Worm (Caenorhabditis elegans) whole organism, L4 larva: ENCODE results near the gene T05A10.6.

Experiments
- D1046.2 ChIP-seq: fragments of 200-800 bp; sonication (Bioruptor generic); IDR thresholded peaks from 2 replicates; pipeline ENCODE4 v1.3.6; 2022; ENCODE audit warnings: missing genetic modification characterization, missing compliant biosample characterization
- F26F4.8 ChIP-seq: fragments of 200-800 bp; sonication (Bioruptor generic); conservative IDR thresholded peaks from 2 replicates; pipeline ENCODE4 v1.3.6; 2022; ENCODE audit warnings: missing genetic modification characterization, missing compliant biosample characterization
- ZK337.2 ChIP-seq: fragments of 200-800 bp; sonication (Bioruptor generic); IDR thresholded peaks from 2 replicates; pipeline ENCODE4 v1.3.6; 2022; ENCODE audit warnings: missing genetic modification reagents, missing genetic modification characterization, missing compliant biosample characterization
- aly-2 ChIP-seq: sonication (generic microtip); optimal IDR thresholded peaks from 2 replicates; lab custom pipeline; 2018; ENCODE audit warnings: missing biosample characterization, missing genetic modification characterization
- ceh-20 ChIP-seq: fragments of 200-800 bp; sonication (Bioruptor generic); IDR thresholded peaks from 2 replicates; pipeline ENCODE4 v1.3.6; 2022; ENCODE audit warnings: missing genetic modification reagents, missing genetic modification characterization, missing compliant biosample characterization
- ceh-28 ChIP-seq: fragments of 150-350 bp; optimal IDR thresholded peaks from 2 replicates; lab custom pipeline; 2014; ENCODE audit warnings: missing biosample characterization, missing genetic modification reagents, missing genetic modification characterization
- ceh-82 ChIP-seq: sonication (generic microtip); optimal IDR thresholded peaks from 2 replicates; lab custom pipeline; 2017; ENCODE audit warnings: missing biosample characterization, missing genetic modification characterization
- cey-2 ChIP-seq: sonication (generic microtip); optimal IDR thresholded peaks from 3 replicates; lab custom pipeline; 2017; ENCODE audit warnings: missing genetic modification characterization, mild to moderate bottlenecking, missing compliant biosample characterization, antibody characterized with exemption, borderline replicate concordance; ENCODE audit not compliant: insufficient read depth
- daf-16 ChIP-seq, 3 experiments: sonication (generic microtip); optimal IDR thresholded peaks; 2 replicates each; lab custom pipeline; 2016 to 2017; ENCODE audit warnings: missing genetic modification characterization in 3 of 3, missing genetic modification reagents in 3 of 3, mild to moderate bottlenecking in 2 of 3, missing compliant biosample characterization in 2 of 3, missing biosample characterization in 1 of 3, moderate library complexity in 1 of 3
- daf-19 ChIP-seq: fragments of 200-800 bp; sonication (Bioruptor generic); conservative IDR thresholded peaks from 2 replicates; pipeline ENCODE4 v1.3.6; 2022; ENCODE audit warnings: missing genetic modification characterization, missing compliant biosample characterization
- daf-8 ChIP-seq: fragments of 200-800 bp; sonication (Bioruptor generic); IDR thresholded peaks from 2 replicates; pipeline ENCODE4 v1.3.6; 2022; ENCODE audit warnings: missing genetic modification characterization, missing compliant biosample characterization
- duxl-1 ChIP-seq: sonication (generic microtip); optimal IDR thresholded peaks from 2 replicates; lab custom pipeline; 2016; ENCODE audit warnings: mild to moderate bottlenecking, missing genetic modification characterization, moderate library complexity, missing compliant biosample characterization; ENCODE audit not compliant: poor library complexity
- dve-1 ChIP-seq: sonication (generic microtip); optimal IDR thresholded peaks from 2 replicates; lab custom pipeline; 2017; ENCODE audit warnings: antibody characterized with exemption, mild to moderate bottlenecking, missing genetic modification characterization, missing compliant biosample characterization; ENCODE audit not compliant: insufficient read depth
- egl-27 ChIP-seq: sonication (generic microtip); optimal IDR thresholded peaks from 3 replicates; lab custom pipeline; 2017; ENCODE audit warnings: missing biosample characterization, missing genetic modification reagents, missing genetic modification characterization
- hmg-1.1 ChIP-seq: fragments of 200-800 bp; sonication (Bioruptor generic); IDR thresholded peaks from 2 replicates; pipeline ENCODE4 v1.3.6; 2022; ENCODE audit warnings: missing genetic modification reagents, missing genetic modification characterization, missing compliant biosample characterization
- jun-1 ChIP-seq: fragments of 150-350 bp; optimal IDR thresholded peaks from 2 replicates; lab custom pipeline; 2014; ENCODE audit warnings: missing biosample characterization, missing genetic modification reagents, missing genetic modification characterization
- lsy-2 ChIP-seq, 2 experiments: fragments of 150-350 bp in 1 of 2; sonication (generic microtip) in 1 of 2; optimal IDR thresholded peaks; 2 replicates each; lab custom pipeline; 2014 to 2017; ENCODE audit warnings: missing biosample characterization in 2 of 2, missing genetic modification characterization in 2 of 2
- mdl-1 ChIP-seq, 2 experiments: fragments of 150-350 bp in 1 of 2; sonication (generic microtip) in 1 of 2; optimal IDR thresholded peaks; 2 replicates each; lab custom pipeline; 2014 to 2017; ENCODE audit warnings: missing biosample characterization in 2 of 2, missing genetic modification characterization in 2 of 2
- mep-1 ChIP-seq: fragments of 150-350 bp; sonication (generic microtip); optimal IDR thresholded peaks from 3 replicates; lab custom pipeline; 2014; ENCODE audit warnings: missing biosample characterization, missing genetic modification characterization
- mxl-2 ChIP-seq: fragments of 200-800 bp; sonication (Bioruptor generic); conservative IDR thresholded peaks from 2 replicates; pipeline ENCODE4 v1.3.6; 2022; ENCODE audit warnings: missing genetic modification reagents, missing genetic modification characterization, missing compliant biosample characterization
- nhr-11 ChIP-seq: fragments of 150-350 bp; optimal IDR thresholded peaks from 2 replicates; lab custom pipeline; 2014; ENCODE audit warnings: missing biosample characterization, missing genetic modification characterization
- nhr-111 ChIP-seq: fragments of 200-800 bp; sonication (Bioruptor generic); optimal IDR thresholded peaks from 2 replicates; lab custom pipeline; 2018; ENCODE audit warnings: mild to moderate bottlenecking, missing genetic modification characterization, missing compliant biosample characterization
- nhr-25 ChIP-seq: sonication (generic microtip); optimal IDR thresholded peaks from 2 replicates; lab custom pipeline; 2017; ENCODE audit warnings: missing genetic modification characterization, mild to moderate bottlenecking, missing compliant biosample characterization, antibody characterized with exemption, moderate library complexity, borderline replicate concordance; ENCODE audit not compliant: insufficient read depth
- nhr-41 ChIP-seq: fragments of 200-800 bp; sonication (Bioruptor generic); IDR thresholded peaks from 2 replicates; pipeline ENCODE4 v1.3.6; 2022; ENCODE audit warnings: missing genetic modification reagents, missing genetic modification characterization, missing compliant biosample characterization
- nhr-76 ChIP-seq: fragments of 150-350 bp; optimal IDR thresholded peaks from 2 replicates; lab custom pipeline; 2014; ENCODE audit warnings: missing biosample characterization, missing genetic modification characterization
- pqm-1 ChIP-seq: sonication (generic microtip); optimal IDR thresholded peaks from 2 replicates; lab custom pipeline; 2017; ENCODE audit warnings: missing biosample characterization, missing genetic modification characterization
- rbr-2 ChIP-seq: sonication (generic microtip); optimal IDR thresholded peaks from 2 replicates; lab custom pipeline; 2016; ENCODE audit warnings: missing genotype, missing genetic modification characterization, missing compliant biosample characterization
- skn-1 ChIP-seq: fragments of 150-350 bp; optimal IDR thresholded peaks from 2 replicates; lab custom pipeline; 2014; ENCODE audit warnings: missing biosample characterization, missing genetic modification characterization
- spr-3 ChIP-seq: fragments of 200-800 bp; sonication (Bioruptor generic); optimal IDR thresholded peaks from 2 replicates; lab custom pipeline; 2018; ENCODE audit warnings: mild to moderate bottlenecking, missing genetic modification characterization, missing compliant biosample characterization
- unc-39 ChIP-seq: sonication (generic microtip); optimal IDR thresholded peaks from 2 replicates; lab custom pipeline; 2017; ENCODE audit warnings: missing biosample characterization, missing genetic modification characterization
- unc-62 ChIP-seq, 3 experiments: fragments of 150-350 bp in 1 of 3; sonication (generic microtip); optimal IDR thresholded peaks in 2 of 3; peaks in 1 of 3; 1 replicate in 1 of 3; 2 replicates in 2 of 3; lab custom pipeline; 2014 to 2017; ENCODE audit warnings: missing biosample characterization in 3 of 3, missing genetic modification characterization in 3 of 3, missing genetic modification reagents in 3 of 3, missing genotype in 1 of 3
- vab-7 ChIP-seq: fragments of 200-800 bp; sonication (Bioruptor generic); IDR thresholded peaks from 2 replicates; pipeline ENCODE4 v1.3.6; 2022; ENCODE audit warnings: missing genetic modification reagents, missing genetic modification characterization, missing compliant biosample characterization
- zip-11 ChIP-seq: fragments of 200-800 bp; sonication (Bioruptor generic); IDR thresholded peaks from 2 replicates; pipeline ENCODE4 v1.3.6; 2022; ENCODE audit warnings: missing genetic modification characterization, missing compliant biosample characterization

Gene T05A10.6

DNA sequence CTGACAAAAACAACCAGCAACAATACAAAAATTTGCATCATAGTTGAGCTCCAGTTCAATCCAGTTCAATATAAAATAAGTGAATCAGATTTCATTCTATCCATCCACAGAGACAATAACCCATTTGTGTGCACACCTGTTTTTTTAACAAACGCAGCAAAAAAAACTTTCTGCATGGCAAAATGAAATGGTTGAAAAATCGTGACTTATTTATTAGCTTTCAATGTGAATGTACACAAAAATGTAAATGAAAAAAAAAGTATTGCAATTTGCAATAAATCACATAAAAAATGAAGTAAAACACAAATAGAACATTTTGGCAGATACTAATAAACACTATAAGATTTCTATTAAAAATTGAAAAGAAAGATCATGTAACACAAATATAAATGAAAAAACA lies at the start of gene T05A10.6:
Gene T05A10.6, minus strand, starts transcription at position 101 of the 400 bp plus-strand sequence.
- TF ChIP-seq vab-7 (GFP tag; lab: Robert Waterston, UW) (no peak), nhr-25 (tag; lab: Kevin White, UChicago) (no peak), pqm-1 (tag; lab: Kevin White, UChicago) (no peak), nhr-76 (tag; lab: Kevin White, UChicago) (no peak), mep-1 (tag; lab: Kevin White, UChicago) (no peak), cey-2 (tag; lab: Kevin White, UChicago) (no peak), skn-1 (tag; lab: Kevin White, UChicago) (no peak), duxl-1 (tag; lab: Kevin White, UChicago) (no peak), ceh-20 (no peak)

ce11 chrX:10844137-10844536 lies 49.6 kb upstream of the T05A10.6 start:
- no peak for TF ChIP-seq mep-1 (tag; lab: Kevin White, UChicago)
- TF ChIP-seq spr-3 (GFP tag; lab: Kevin White, UChicago) = no peak
- TF ChIP-seq unc-39 (tag; lab: Kevin White, UChicago) = no peak
- TF ChIP-seq nhr-41 = no peak
- TF ChIP-seq mxl-2 = no peak
- TF ChIP-seq nhr-76 (tag; lab: Kevin White, UChicago) = no peak
- no peak for TF ChIP-seq daf-8 (GFP tag; lab: Robert Waterston, UW)

DNA sequence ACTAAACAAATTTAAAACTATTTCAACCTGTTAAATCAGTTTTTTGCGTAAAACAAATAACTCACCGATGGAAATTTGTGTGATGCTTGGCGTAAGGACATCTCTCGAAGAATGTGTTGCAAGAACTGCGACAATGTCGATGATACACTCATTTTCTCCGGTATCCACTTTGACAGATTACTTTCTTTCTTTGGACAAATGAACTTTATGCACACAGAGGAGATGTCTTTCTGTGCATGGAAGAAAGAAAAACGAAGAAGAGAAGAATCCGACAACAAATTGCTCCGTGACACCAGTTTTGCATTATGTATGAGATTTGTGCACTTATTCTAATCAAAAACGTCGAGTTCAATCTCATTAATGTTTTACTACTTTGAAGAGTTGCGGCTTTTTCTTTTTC lies 44.0 kb upstream of the T05A10.6 start, which contains the start of gene plc-1:
Gene plc-1, minus strand, starts transcription at position 101 of the 400 bp plus-strand sequence.
- TF ChIP-seq ceh-28 (tag; lab: Kevin White, UChicago) = no peak

DNA sequence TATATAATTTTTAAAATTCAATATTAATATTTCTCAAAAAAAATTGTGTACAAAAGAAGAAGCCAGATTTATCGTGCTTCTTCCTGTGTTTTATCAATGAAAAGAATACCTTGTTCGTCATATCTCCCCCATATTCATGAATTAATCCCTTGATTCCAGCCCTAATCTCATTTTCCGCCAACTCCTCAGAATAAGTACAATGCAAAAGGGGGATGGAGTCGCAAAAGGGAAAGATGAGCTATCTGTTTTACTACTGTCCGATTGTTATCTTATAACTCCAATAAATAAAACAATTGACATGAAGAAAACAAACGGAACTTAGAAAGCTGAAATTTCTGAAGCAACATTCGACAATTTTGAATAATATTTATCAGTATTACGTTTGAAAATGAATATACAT lies 43.1 kb upstream of the T05A10.6 start:
- no peak for TF ChIP-seq lsy-2 (tag; optimal IDR thresholded peaks at IDR 0.05; lab: Kevin White, UChicago)
- TF ChIP-seq rbr-2 = no peak
- no peak for TF ChIP-seq D1046.2
- no peak for TF ChIP-seq mxl-2
- no peak for TF ChIP-seq nhr-11 (tag; lab: Kevin White, UChicago)
- no peak for TF ChIP-seq mep-1 (tag; lab: Kevin White, UChicago)
- TF ChIP-seq egl-27 = no peak
- TF ChIP-seq ZK337.2 (GFP tag; lab: Robert Waterston, UW) = no peak
- TF ChIP-seq dve-1 (tag; lab: Kevin White, UChicago) = no peak
- no peak for TF ChIP-seq daf-19 (GFP tag; lab: Robert Waterston, UW)
- TF ChIP-seq, all 104 proteins: peak for 0

- TF ChIP-seq aly-2 (tag; lab: Kevin White, UChicago) = no peak
- TF ChIP-seq jun-1 (tag; lab: Kevin White, UChicago) = no peak
- TF ChIP-seq ceh-82 (tag; lab: Kevin White, UChicago) = no peak
- no peak for TF ChIP-seq cey-2 (tag; lab: Kevin White, UChicago)
- no peak for TF ChIP-seq daf-16 (GFP tag; optimal IDR thresholded peaks at IDR 0.05; lab: Kevin White, UChicago)
- TF ChIP-seq daf-16 (tag; optimal IDR thresholded peaks at IDR 0.05; lab: Kevin White, UChicago) = no peak
- no peak for TF ChIP-seq unc-62 (GFP tag; optimal IDR thresholded peaks at IDR 0.05 in 1 of 2; lab: Kevin White, UChicago)
- no peak for TF ChIP-seq unc-62 (tag; optimal IDR thresholded peaks at IDR 0.05; lab: Kevin White, UChicago)
- no peak for TF ChIP-seq zip-11
- TF ChIP-seq mdl-1 (tag; optimal IDR thresholded peaks at IDR 0.05; lab: Kevin White, UChicago) = no peak
- TF ChIP-seq hmg-1.1 = no peak
- TF ChIP-seq nhr-111 = no peak
- no peak for TF ChIP-seq F26F4.8 (GFP tag; lab: Robert Waterston, UW)
These were observed 40.0 kb upstream of the T05A10.6 start for ce11 chrX:10834568-10834967.
